Fruit fly (Drosophila melanogaster) Kc167 (cell line): ENCODE measurements around the gene CG32298.

Experiments
- Myc ChIP-seq: fragments of >200 bp; optimal IDR thresholded peaks from 2 replicates; lab custom pipeline; 2017; ENCODE audit warnings: missing external identifiers
- Sin3A ChIP-seq: fragments of >200 bp; optimal IDR thresholded peaks from 2 replicates; lab custom pipeline; 2018; ENCODE audit warnings: missing external identifiers
- h ChIP-seq: fragments of >200 bp; optimal IDR thresholded peaks from 3 replicates; lab custom pipeline; 2018; ENCODE audit warnings: missing external identifiers
- insv ChIP-seq: fragments of >200 bp; optimal IDR thresholded peaks from 3 replicates; lab custom pipeline; 2018; ENCODE audit warnings: missing external identifiers
- psq ChIP-seq: fragments of >200 bp; optimal IDR thresholded peaks from 2 replicates; lab custom pipeline; 2017; ENCODE audit warnings: missing external identifiers
- ttk ChIP-seq: sonication (Bioruptor generic); optimal IDR thresholded peaks from 2 replicates; lab custom pipeline; 2017; ENCODE audit warnings: missing external identifiers

Gene CG32298

DNA sequence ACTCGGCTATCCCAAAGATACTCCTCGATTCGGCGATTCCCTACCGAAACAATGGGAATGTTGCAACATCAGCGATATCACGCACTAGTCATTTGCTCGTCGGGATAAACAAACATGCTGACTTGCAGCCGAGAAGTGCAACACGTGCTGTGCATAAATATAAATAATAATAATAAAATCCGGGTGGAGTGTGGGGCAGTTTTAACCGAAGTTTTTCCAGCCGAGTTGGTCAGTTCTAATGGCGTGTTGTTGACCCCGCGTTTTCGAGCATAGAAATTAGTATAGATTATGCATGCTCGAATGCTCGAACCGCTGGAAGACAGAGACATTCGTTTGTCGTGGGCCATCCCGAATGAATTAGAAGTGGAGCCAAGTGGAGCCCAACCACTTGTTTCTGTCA, 7.8 kb upstream of the CG32298 start:
- TF ChIP-seq Sin3A, result no peak
- no peak for TF ChIP-seq Myc (lab: Kevin White, UChicago)
- no peak for TF ChIP-seq psq (lab: Kevin White, UChicago)
- TF ChIP-seq h (lab: Kevin White, UChicago), result no peak
- TF ChIP-seq ttk, result no peak
- no peak for TF ChIP-seq insv (lab: Kevin White, UChicago)

dm6 chr3L:2397571-2398187, 6.9 kb upstream of the CG32298 start:
- no peak for TF ChIP-seq h (lab: Kevin White, UChicago)

DNA sequence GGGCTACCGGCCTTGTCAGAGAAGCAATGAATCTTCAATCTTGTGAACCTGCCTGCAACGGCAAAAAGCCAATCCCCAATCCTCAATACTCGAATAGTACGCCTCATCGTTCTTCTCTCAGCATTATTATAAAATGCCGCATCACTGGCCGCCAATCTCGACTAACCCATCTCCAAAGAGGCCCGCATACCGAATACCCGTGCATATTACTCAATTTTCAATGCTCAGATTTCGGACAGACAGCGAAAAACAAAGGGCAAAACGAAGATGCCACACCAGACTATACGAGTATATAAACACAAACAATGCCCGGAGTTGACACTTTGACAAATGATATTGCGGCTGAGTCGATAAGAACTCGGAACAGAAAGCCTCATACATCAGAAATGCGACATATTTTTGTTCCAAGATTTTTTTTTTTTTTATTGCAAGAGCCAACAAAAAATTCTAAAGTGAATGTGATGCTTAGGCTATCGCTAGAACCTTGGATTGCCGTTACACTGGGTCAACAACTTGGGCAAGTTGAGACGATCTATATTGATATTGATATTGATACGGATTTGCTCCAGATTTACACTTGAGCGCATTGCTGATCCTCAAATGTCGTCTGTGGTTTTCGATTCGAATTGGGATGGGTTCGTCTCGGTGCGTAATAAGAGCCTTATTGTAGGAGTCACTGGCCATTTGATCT, 2.1 kb upstream of the CG32298 start:
- TF ChIP-seq h (lab: Kevin White, UChicago) (no peak), ttk (no peak), psq (lab: Kevin White, UChicago) (no peak), Sin3A (no peak), Myc (lab: Kevin White, UChicago) (no peak)

dm6 chr3L:2388683-2389315, 2.0 kb downstream of the CG32298 start, which contains the start of gene Mzt1:
TSS of gene Mzt1 (plus strand) at chr3L:2389265.
- no peak for TF ChIP-seq ttk

- TF ChIP-seq h (lab: Kevin White, UChicago), result no peak
- TF ChIP-seq psq (lab: Kevin White, UChicago), result no peak
- TF ChIP-seq ttk, result no peak
- no peak for TF ChIP-seq Sin3A
- TF ChIP-seq insv (lab: Kevin White, UChicago), result no peak
- no peak for TF ChIP-seq Myc (lab: Kevin White, UChicago)
Measured at dm6 chr3L:2387816-2388215, 3.0 kb downstream of the CG32298 start.

- TF ChIP-seq Myc (lab: Kevin White, UChicago) (no peak), ttk (no peak), insv (lab: Kevin White, UChicago) (no peak), Sin3A (no peak), psq (lab: Kevin White, UChicago) (no peak), h (lab: Kevin White, UChicago) (no peak)
Measured at dm6 chr3L:2386433-2386832, 4.4 kb downstream of the CG32298 start.

DNA sequence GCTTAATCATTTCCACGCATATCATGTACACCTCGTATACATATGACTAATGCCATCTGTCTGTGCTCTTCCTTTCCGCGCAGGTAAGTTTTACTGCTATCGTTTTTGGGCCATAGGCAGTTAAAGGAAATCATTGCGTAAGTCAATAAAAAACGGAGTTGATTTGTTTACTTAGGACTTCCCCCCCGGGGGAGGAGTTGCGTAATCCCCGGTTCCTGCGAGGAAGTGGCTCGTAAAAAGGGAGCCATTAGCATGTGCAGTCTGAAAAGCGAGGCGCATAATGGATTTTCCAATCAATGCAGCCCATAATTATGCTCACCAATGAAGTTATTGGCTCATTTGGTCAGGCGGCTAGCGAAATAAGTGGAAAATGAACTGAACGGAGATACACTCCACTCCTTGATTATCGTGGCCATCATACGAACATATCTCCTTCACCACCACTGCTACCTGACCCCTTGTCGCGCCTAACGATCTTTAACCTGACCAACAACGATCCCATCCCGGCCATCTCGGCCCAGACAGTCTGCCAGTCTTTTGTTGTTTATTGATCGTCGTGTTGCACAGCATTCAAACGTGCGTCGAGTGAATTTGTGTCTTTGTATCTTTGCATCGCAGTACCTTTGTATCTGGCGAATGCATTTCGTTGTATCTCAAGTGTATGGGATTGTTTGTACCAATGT, 5.3 kb downstream of the CG32298 start:
- TF ChIP-seq Myc (lab: Kevin White, UChicago) (no peak), ttk (no peak), h (lab: Kevin White, UChicago) (no peak), psq (lab: Kevin White, UChicago) (no peak), Sin3A (no peak)

dm6 chr3L:2379472-2379871, 11.3 kb downstream of the CG32298 start:
- TF ChIP-seq insv (lab: Kevin White, UChicago) (no peak), Myc (lab: Kevin White, UChicago) (no peak), h (lab: Kevin White, UChicago) (no peak), psq (lab: Kevin White, UChicago) (no peak), ttk (no peak), Sin3A (no peak)

DNA sequence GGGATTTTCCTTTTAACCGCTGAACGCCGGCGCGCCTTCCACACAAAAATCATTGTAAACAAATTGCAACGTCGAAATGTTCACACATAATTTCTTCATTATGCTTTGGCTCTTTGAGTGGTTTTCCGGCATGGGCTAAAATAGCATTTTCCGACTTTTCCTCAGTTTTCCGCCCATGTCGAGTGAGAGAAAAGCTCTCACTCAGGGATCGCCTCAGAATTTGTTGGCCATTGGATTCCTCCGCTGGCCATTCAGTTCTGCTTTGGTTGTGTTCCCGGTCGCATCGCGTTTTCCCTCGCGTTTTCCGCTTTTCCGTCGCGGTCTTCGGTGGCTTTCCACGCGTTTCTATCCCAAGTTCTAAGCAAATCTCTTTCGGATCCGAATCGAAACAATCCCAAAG, 12.2 kb downstream of the CG32298 start:
- TF ChIP-seq Myc (lab: Kevin White, UChicago) (no peak), ttk (no peak), insv (lab: Kevin White, UChicago) (no peak), h (lab: Kevin White, UChicago) (no peak), psq (lab: Kevin White, UChicago) (no peak), Sin3A (no peak)

dm6 chr3L:2377114-2377783, 13.5 kb downstream of the CG32298 start, which contains the start of the genes CG15877 and Svil:
TSS of gene CG15877 (minus strand) at chr3L:2377556.
TSS of gene Svil (plus strand) at chr3L:2377655.
- TF ChIP-seq h (lab: Kevin White, UChicago) (no peak), ttk (no peak), Myc (lab: Kevin White, UChicago) (no peak), insv (lab: Kevin White, UChicago) (no peak), psq (lab: Kevin White, UChicago) (no peak), Sin3A (no peak)

- TF ChIP-seq Myc (lab: Kevin White, UChicago), result no peak
- peak; percentile 2 for TF ChIP-seq Sin3A
Measured at dm6 chr3L:2373421-2374043, 17.3 kb downstream of the CG32298 start, which contains the start of the genes mRpL23 and CG9004. TSS of gene mRpL23 (minus strand) at chr3L:2373704. TSS of gene CG9004 (plus strand) at chr3L:2373728.
